Fruit fly (Drosophila melanogaster) whole organism, wandering third instar larva: ENCODE data around the gene Ir68b.

ENCODE experiments used
- Abd-B ChIP-seq: fragments of >200 bp; optimal IDR thresholded peaks from 2 replicates; lab custom pipeline; 2017; ENCODE audit warnings: missing biosample characterization, missing genetic modification characterization
- CG32264 ChIP-seq: fragments of 200-800 bp; sonication (Bioruptor generic); optimal IDR thresholded peaks from 2 replicates; lab custom pipeline; 2016; ENCODE audit warnings: missing biosample characterization, missing genetic modification characterization
- CG9705 ChIP-seq: fragments of 200-800 bp; sonication (Bioruptor generic); optimal IDR thresholded peaks from 2 replicates; lab custom pipeline; 2018; ENCODE audit warnings: missing biosample characterization, mild to moderate bottlenecking, missing genetic modification characterization
- CrebA ChIP-seq: fragments of 200-800 bp; sonication (Bioruptor generic); optimal IDR thresholded peaks from 2 replicates; lab custom pipeline; 2016; ENCODE audit warnings: missing biosample characterization, mild to moderate bottlenecking, missing genetic modification characterization, borderline replicate concordance
- Dfd ChIP-seq: fragments of >200 bp; optimal IDR thresholded peaks from 2 replicates; lab custom pipeline; 2017; ENCODE audit warnings: missing biosample characterization, missing genetic modification characterization
- Dif ChIP-seq: fragments of 200-275, 200-300 bp; sonication (Bioruptor generic); optimal IDR thresholded peaks from 2 replicates; lab custom pipeline; 2018; ENCODE audit warnings: missing biosample characterization, missing genetic modification characterization; ENCODE audit not compliant: partially characterized antibody
- GATAd ChIP-seq: sonication (Bioruptor generic); optimal IDR thresholded peaks from 2 replicates; lab custom pipeline; 2016; ENCODE audit warnings: missing biosample characterization, missing genetic modification characterization
- HLH106 ChIP-seq: fragments of 200-800 bp; optimal IDR thresholded peaks from 3 replicates; lab custom pipeline; 2019; ENCODE audit warnings: missing biosample characterization, mild to moderate bottlenecking, missing genetic modification characterization, moderate library complexity
- Hnf4 ChIP-seq: fragments of 200-800 bp; sonication (Bioruptor generic); optimal IDR thresholded peaks from 2 replicates; lab custom pipeline; 2016; ENCODE audit warnings: missing biosample characterization, mild to moderate bottlenecking, missing genetic modification characterization
- Hr78 ChIP-seq: fragments of >200 bp; optimal IDR thresholded peaks from 2 replicates; lab custom pipeline; 2017; ENCODE audit warnings: missing biosample characterization, missing genetic modification characterization
- Hr83 ChIP-seq: fragments of 200-300 bp; sonication (Bioruptor generic); optimal IDR thresholded peaks from 2 replicates; lab custom pipeline; 2016; ENCODE audit warnings: missing biosample characterization, mild to moderate bottlenecking, missing genetic modification characterization, moderate library complexity; ENCODE audit not compliant: poor library complexity, severe bottlenecking
- Jra ChIP-seq: sonication (Bioruptor generic); optimal IDR thresholded peaks from 2 replicates; lab custom pipeline; 2016; ENCODE audit warnings: missing biosample characterization, missing genetic modification characterization
- Mio ChIP-seq: sonication (Bioruptor generic); optimal IDR thresholded peaks from 2 replicates; lab custom pipeline; 2016; ENCODE audit warnings: missing biosample characterization, missing genetic modification characterization
- Myc ChIP-seq: fragments of >200 bp; optimal IDR thresholded peaks from 2 replicates; lab custom pipeline; 2017
- N ChIP-seq: fragments of >200 bp; optimal IDR thresholded peaks from 2 replicates; lab custom pipeline; 2018; ENCODE audit warnings: missing biosample characterization, missing external identifiers, missing genetic modification characterization
- OdsH ChIP-seq: fragments of 200-800 bp; sonication (Bioruptor generic); optimal IDR thresholded peaks from 2 replicates; lab custom pipeline; 2016; ENCODE audit warnings: missing biosample characterization, mild to moderate bottlenecking, missing genetic modification characterization
- Rel ChIP-seq, 2 experiments: fragments of 200-800 bp; sonication (Bioruptor generic) in 1 of 2; optimal IDR thresholded peaks; 2 replicates in 1 of 2; 3 replicates in 1 of 2; lab custom pipeline; 2016 to 2019; ENCODE audit warnings: mild to moderate bottlenecking in 2 of 2, missing biosample characterization in 2 of 2, missing genetic modification characterization in 2 of 2, moderate library complexity in 1 of 2
- Sp1 ChIP-seq: fragments of 200-800 bp; sonication (Bioruptor generic); optimal IDR thresholded peaks from 3 replicates; lab custom pipeline; 2019; ENCODE audit warnings: missing biosample characterization, mild to moderate bottlenecking, missing genetic modification characterization, moderate library complexity
- Vsx2 ChIP-seq: fragments of 200-300, 225-300 bp; sonication (Bioruptor generic); optimal IDR thresholded peaks from 2 replicates; lab custom pipeline; 2018; ENCODE audit warnings: missing biosample characterization, missing genetic modification characterization; ENCODE audit not compliant: partially characterized antibody
- br ChIP-seq: fragments of 200-800 bp; sonication (Bioruptor generic); optimal IDR thresholded peaks from 2 replicates; lab custom pipeline; 2016; ENCODE audit warnings: missing biosample characterization, missing genetic modification characterization
- brk ChIP-seq: fragments of 200-800 bp; sonication (Bioruptor generic); optimal IDR thresholded peaks from 2 replicates; lab custom pipeline; 2016; ENCODE audit warnings: missing biosample characterization, mild to moderate bottlenecking, missing genetic modification characterization
- dl ChIP-seq, 2 experiments: fragments of 175-275, 200-275 bp in 1 of 2; fragments of 200-275 bp in 1 of 2; sonication (Bioruptor generic); optimal IDR thresholded peaks; lab custom pipeline; 2018; ENCODE audit warnings: mild to moderate bottlenecking in 2 of 2, missing biosample characterization in 2 of 2, missing genetic modification characterization in 2 of 2, moderate library complexity in 2 of 2; ENCODE audit not compliant: partially characterized antibody in 2 of 2, insufficient read depth in 1 of 2
- dmrt93B ChIP-seq: fragments of 200-800 bp; sonication (Bioruptor generic); optimal IDR thresholded peaks from 2 replicates; lab custom pipeline; 2018; ENCODE audit warnings: missing biosample characterization, mild to moderate bottlenecking, missing genetic modification characterization
- dsf ChIP-seq: sonication (Bioruptor generic); optimal IDR thresholded peaks from 2 replicates; lab custom pipeline; 2016; ENCODE audit warnings: missing biosample characterization, missing genetic modification characterization, borderline replicate concordance
- ey ChIP-seq: fragments of 200-800 bp; sonication (Bioruptor generic); optimal IDR thresholded peaks from 2 replicates; lab custom pipeline; 2016; ENCODE audit warnings: missing biosample characterization, missing genetic modification characterization
- foxo ChIP-seq, 2 experiments: fragments of 200-800 bp; sonication (Bioruptor generic); optimal IDR thresholded peaks; 2 replicates in 1 of 2; 3 replicates in 1 of 2; lab custom pipeline; 2016 to 2017; ENCODE audit warnings: missing biosample characterization in 2 of 2, missing genetic modification characterization in 2 of 2
- fru ChIP-seq: fragments of 200-800 bp; sonication (Bioruptor generic); optimal IDR thresholded peaks from 3 replicates; lab custom pipeline; 2016; ENCODE audit warnings: missing biosample characterization, mild to moderate bottlenecking, missing genetic modification characterization
- h ChIP-seq: fragments of 200-800 bp; sonication (Bioruptor generic); optimal IDR thresholded peaks from 3 replicates; lab custom pipeline; 2016; ENCODE audit warnings: missing biosample characterization, mild to moderate bottlenecking, missing genetic modification characterization
- jim ChIP-seq: fragments of 175-275, 200-325 bp; sonication (Bioruptor generic); optimal IDR thresholded peaks from 2 replicates; lab custom pipeline; 2016; ENCODE audit warnings: missing biosample characterization, mild to moderate bottlenecking, missing genetic modification characterization
- lola ChIP-seq: fragments of >200 bp; optimal IDR thresholded peaks from 2 replicates; lab custom pipeline; 2017; ENCODE audit warnings: missing biosample characterization, missing genetic modification characterization
- pan ChIP-seq: fragments of >200 bp; optimal IDR thresholded peaks from 2 replicates; lab custom pipeline; 2017
- psq ChIP-seq: fragments of 200-800 bp; sonication (Bioruptor generic); optimal IDR thresholded peaks from 3 replicates; lab custom pipeline; 2017; ENCODE audit warnings: missing biosample characterization, mild to moderate bottlenecking, missing genetic modification characterization, moderate library complexity
- rgr ChIP-seq: fragments of 200-800 bp; sonication (Bioruptor generic); optimal IDR thresholded peaks from 3 replicates; lab custom pipeline; 2016; ENCODE audit warnings: missing biosample characterization, mild to moderate bottlenecking, missing genetic modification characterization
- sv ChIP-seq: fragments of 200-800 bp; sonication (Bioruptor generic); optimal IDR thresholded peaks from 3 replicates; lab custom pipeline; 2016; ENCODE audit warnings: missing biosample characterization, missing genetic modification characterization
- tai ChIP-seq: sonication (Bioruptor generic); optimal IDR thresholded peaks from 2 replicates; lab custom pipeline; 2016; ENCODE audit warnings: missing biosample characterization, missing genetic modification characterization
- usp ChIP-seq: fragments of >200 bp; optimal IDR thresholded peaks from 2 replicates; lab custom pipeline; 2017; ENCODE audit warnings: missing biosample characterization, missing genetic modification characterization
- woc ChIP-seq: sonication (Bioruptor generic); optimal IDR thresholded peaks from 2 replicates; lab custom pipeline; 2016; ENCODE audit warnings: missing biosample characterization, mild to moderate bottlenecking, missing genetic modification characterization

Ir68b gene

DNA sequence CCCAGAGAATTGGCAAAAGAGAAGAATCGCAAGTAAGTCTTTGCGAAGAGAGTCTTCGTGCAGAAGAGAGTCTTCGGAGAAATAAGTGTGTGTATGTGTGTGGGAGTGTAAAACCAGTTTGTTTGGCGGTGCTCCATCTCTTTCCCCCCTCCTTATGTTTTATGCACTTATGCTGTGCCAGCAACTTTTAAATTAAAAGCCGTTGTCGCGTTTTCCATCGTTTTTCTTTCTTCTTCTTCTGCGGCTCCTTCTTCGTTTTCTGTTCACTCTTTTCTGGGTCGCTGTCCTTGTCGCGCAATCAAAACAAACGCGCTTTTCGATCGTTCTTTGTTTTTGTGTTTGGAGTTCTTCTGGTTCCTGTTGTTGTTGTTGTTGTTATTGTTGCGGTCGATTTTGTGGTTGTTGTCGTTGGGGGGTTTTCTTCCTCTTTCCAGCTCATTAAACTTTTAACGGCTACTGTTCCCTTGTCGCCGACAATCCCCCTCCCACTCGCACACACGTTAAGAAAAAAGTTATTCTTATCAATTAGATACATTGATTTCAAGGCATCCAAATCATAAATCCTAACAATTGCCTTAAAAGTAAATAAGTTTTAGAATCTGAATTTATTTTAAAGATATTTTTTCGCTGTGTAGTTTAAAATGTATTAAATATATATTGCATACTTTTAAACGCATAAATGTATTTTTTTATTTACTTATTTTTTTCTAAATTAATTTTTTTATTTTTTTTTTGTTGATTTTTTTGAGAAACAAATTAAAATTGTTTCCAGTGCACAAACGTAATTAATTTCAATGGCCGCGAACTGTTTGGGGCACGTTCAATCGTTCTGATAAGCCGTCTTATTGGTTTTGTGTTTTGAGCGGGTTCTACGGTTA is 15.9 kb downstream of the Ir68b start:
- TF ChIP-seq Myc (lab: Kevin White, UChicago) (no peak), woc (GFP tag; lab: Kevin White, UChicago) (peak; percentile 2), h (GFP tag; lab: Kevin White, UChicago) (peak; percentile 68), OdsH (GFP tag; lab: Kevin White, UChicago) (peak; percentile 78), Hr83 (GFP tag; lab: Kevin White, UChicago) (no peak), lola (no peak), HLH106 (tag; lab: Kevin White, UChicago) (peak; percentile 88), N (GFP tag; lab: Kevin White, UChicago) (no peak), Jra (GFP tag; lab: Kevin White, UChicago) (no peak), sv (peak; percentile 36), tai (GFP tag; lab: Kevin White, UChicago) (no peak), usp (GFP tag; lab: Kevin White, UChicago) (no peak), Rel (GFP tag; optimal IDR thresholded peaks at IDR 0.05; lab: Kevin White, UChicago) (no peak), Rel (tag; optimal IDR thresholded peaks at IDR 0.05; lab: Kevin White, UChicago) (peak; percentile 80), foxo (GFP tag; optimal IDR thresholded peaks at IDR 0.05; lab: Kevin White, UChicago) (peak in 1 of 2 experiments; percentile 76), Hr78 (GFP tag; lab: Kevin White, UChicago) (no peak), Vsx2 (GFP tag; lab: Kevin White, UChicago) (peak; percentile 75), CG9705 (GFP tag; lab: Kevin White, UChicago) (peak; percentile 20), pan (lab: Kevin White, UChicago) (no peak), br (peak; percentile 56), dl (GFP tag; optimal IDR thresholded peaks at IDR 0.05; lab: Kevin White, UChicago; ENCODE audit: insufficient read depth in 1 of 2, partially characterized antibody in 2 of 2) (peak; percentile 18 to 43), jim (GFP tag; lab: Kevin White, UChicago) (no peak), dmrt93B (GFP tag; lab: Kevin White, UChicago) (peak; percentile 62), dsf (peak; percentile 18), Mio (GFP tag; lab: Kevin White, UChicago) (no peak), Sp1 (GFP tag; lab: Kevin White, UChicago) (peak; percentile 93), rgr (peak; percentile 75), Dif (GFP tag; lab: Kevin White, UChicago) (peak; percentile 48), ey (GFP tag; lab: Kevin White, UChicago) (peak; percentile 41), GATAd (GFP tag; lab: Kevin White, UChicago) (no peak), psq (GFP tag; lab: Kevin White, UChicago) (peak; percentile 99), fru (GFP tag; lab: Kevin White, UChicago) (peak; percentile 67), Hnf4 (peak; percentile 57), Dfd (GFP tag; lab: Kevin White, UChicago) (no peak), CrebA (GFP tag; lab: Kevin White, UChicago) (no peak), Abd-B (GFP tag; lab: Kevin White, UChicago) (no peak)

DNA sequence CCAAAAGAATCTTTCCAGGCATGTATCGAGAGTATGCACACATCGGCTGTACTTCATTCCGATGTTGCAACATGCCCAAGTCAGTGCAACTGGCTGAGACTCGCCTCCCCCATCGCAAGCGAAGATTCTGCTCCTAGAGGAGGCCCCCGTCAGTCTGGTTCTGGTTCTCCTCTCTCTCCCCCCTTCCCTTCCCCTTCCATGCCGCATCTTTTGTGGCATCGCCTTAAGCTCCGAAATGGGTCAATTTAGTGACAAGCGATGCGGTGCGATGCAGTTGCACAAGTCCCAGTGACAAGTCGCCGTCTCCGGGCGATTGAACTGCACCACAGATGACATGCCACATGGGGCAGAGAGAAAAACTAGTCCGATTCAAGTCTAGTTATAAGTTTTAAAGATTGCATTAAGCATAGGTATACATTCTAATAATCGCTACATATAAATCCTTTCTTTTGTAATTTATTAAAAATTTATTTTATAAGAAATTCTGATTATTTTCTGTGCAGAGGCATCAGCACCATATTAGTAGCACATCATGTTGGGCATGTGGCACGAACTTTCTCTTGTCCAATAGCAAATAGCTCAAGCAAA is 18.1 kb downstream of the Ir68b start:
- no peak for TF ChIP-seq Dfd (GFP tag; lab: Kevin White, UChicago)
- no peak for TF ChIP-seq Rel (GFP tag; optimal IDR thresholded peaks at IDR 0.05; lab: Kevin White, UChicago)
- TF ChIP-seq Rel (tag; optimal IDR thresholded peaks at IDR 0.05; lab: Kevin White, UChicago) = no peak
- no peak for TF ChIP-seq Jra (GFP tag; lab: Kevin White, UChicago)
- no peak for TF ChIP-seq h (GFP tag; lab: Kevin White, UChicago)
- no peak for TF ChIP-seq psq (GFP tag; lab: Kevin White, UChicago)
- TF ChIP-seq foxo (GFP tag; optimal IDR thresholded peaks at IDR 0.05; lab: Kevin White, UChicago) = no peak
- TF ChIP-seq brk (GFP tag; lab: Kevin White, UChicago) = no peak
- TF ChIP-seq sv = no peak
- no peak for TF ChIP-seq Sp1 (GFP tag; lab: Kevin White, UChicago)
- no peak for TF ChIP-seq CG32264 (GFP tag; lab: Kevin White, UChicago)
- TF ChIP-seq N (GFP tag; lab: Kevin White, UChicago) = no peak
- no peak for TF ChIP-seq Hnf4
- no peak for TF ChIP-seq dmrt93B (GFP tag; lab: Kevin White, UChicago)
- no peak for TF ChIP-seq pan (lab: Kevin White, UChicago)
